Fruit fly (Drosophila melanogaster) whole organism, prepupa: ENCODE results near the gene CG31882.

Source experiments
- Blimp-1 ChIP-seq: fragments of 200-800 bp; sonication (Bioruptor generic); optimal IDR thresholded peaks from 3 replicates; lab custom pipeline; 2017; ENCODE audit warnings: missing biosample characterization, missing genetic modification characterization, mild to moderate bottlenecking, moderate library complexity, missing genetic modification reagents
- CG10631 ChIP-seq: fragments of 200-800 bp; sonication (Bioruptor generic); optimal IDR thresholded peaks from 2 replicates; lab custom pipeline; 2016; ENCODE audit warnings: missing biosample characterization, missing genetic modification characterization
- CG10669 ChIP-seq: fragments of 200-800 bp; sonication (Bioruptor generic); optimal IDR thresholded peaks from 3 replicates; lab custom pipeline; 2018; ENCODE audit warnings: missing biosample characterization, mild to moderate bottlenecking, missing genetic modification characterization, moderate library complexity
- CG11294 ChIP-seq: fragments of 200-800 bp; sonication (Bioruptor generic); IDR thresholded peaks from 2 replicates; pipeline ENCODE4 v1.3.6; 2022; ENCODE audit warnings: missing biosample characterization, missing genetic modification characterization
- CG1621 ChIP-seq: fragments of 200-800 bp; sonication (Bioruptor generic); optimal IDR thresholded peaks from 3 replicates; lab custom pipeline; 2018; ENCODE audit warnings: missing biosample characterization, mild to moderate bottlenecking, missing genetic modification characterization
- CG16779 ChIP-seq: fragments of 200-800 bp; sonication (Bioruptor generic); optimal IDR thresholded peaks from 3 replicates; lab custom pipeline; 2017; ENCODE audit warnings: missing biosample characterization, mild to moderate bottlenecking, missing genetic modification characterization
- CG3032 ChIP-seq: fragments of 200-800 bp; optimal IDR thresholded peaks from 2 replicates; lab custom pipeline; 2019; ENCODE audit warnings: missing biosample characterization, mild to moderate bottlenecking, missing genetic modification characterization, moderate library complexity
- CG31627 ChIP-seq: fragments of 200-800 bp; sonication (Bioruptor generic); optimal IDR thresholded peaks from 3 replicates; lab custom pipeline; 2016; ENCODE audit warnings: missing biosample characterization, missing genetic modification characterization
- CG32006 ChIP-seq: fragments of 200-800 bp; sonication (Bioruptor generic); optimal IDR thresholded peaks from 3 replicates; lab custom pipeline; 2017; ENCODE audit warnings: missing biosample characterization, mild to moderate bottlenecking, missing genetic modification characterization
- CG34406 ChIP-seq: fragments of 200-800 bp; sonication (Bioruptor generic); optimal IDR thresholded peaks from 3 replicates; lab custom pipeline; 2016; ENCODE audit warnings: missing biosample characterization, missing genetic modification characterization
- CG3919 ChIP-seq: fragments of 200-800 bp; sonication (Bioruptor generic); optimal IDR thresholded peaks from 3 replicates; lab custom pipeline; 2016; ENCODE audit warnings: missing biosample characterization, missing genetic modification characterization
- CG4318 ChIP-seq: fragments of 200-800 bp; sonication (Bioruptor generic); optimal IDR thresholded peaks from 3 replicates; lab custom pipeline; 2017; ENCODE audit warnings: missing biosample characterization, mild to moderate bottlenecking, missing genetic modification characterization
- CG6276 ChIP-seq: fragments of 200-800 bp; sonication (Bioruptor generic); optimal IDR thresholded peaks from 2 replicates; lab custom pipeline; 2017; ENCODE audit warnings: missing biosample characterization, mild to moderate bottlenecking, missing genetic modification characterization
- CG6792 ChIP-seq: fragments of 200-800 bp; sonication (Bioruptor generic); optimal IDR thresholded peaks from 3 replicates; lab custom pipeline; 2016; ENCODE audit warnings: missing biosample characterization, missing genetic modification characterization
- CG6808 ChIP-seq: fragments of 200-800 bp; sonication (Bioruptor generic); optimal IDR thresholded peaks from 3 replicates; lab custom pipeline; 2017; ENCODE audit warnings: missing biosample characterization, missing genetic modification characterization, mild to moderate bottlenecking, moderate library complexity, missing genetic modification reagents
- CG6854 ChIP-seq: fragments of 200-800 bp; sonication (Bioruptor generic); optimal IDR thresholded peaks from 2 replicates; lab custom pipeline; 2017; ENCODE audit warnings: missing biosample characterization, mild to moderate bottlenecking, missing genetic modification characterization
- CG7368 ChIP-seq: fragments of 200-800 bp; sonication (Bioruptor generic); optimal IDR thresholded peaks from 3 replicates; lab custom pipeline; 2016; ENCODE audit warnings: missing biosample characterization, missing genetic modification characterization
- CG8319 ChIP-seq: fragments of 200-800 bp; sonication (Bioruptor generic); optimal IDR thresholded peaks from 3 replicates; lab custom pipeline; 2016; ENCODE audit warnings: missing biosample characterization, missing genetic modification characterization
- CG8632 ChIP-seq: fragments of 200-800 bp; sonication (Bioruptor generic); optimal IDR thresholded peaks from 3 replicates; lab custom pipeline; 2016; ENCODE audit warnings: missing biosample characterization, missing genetic modification characterization
- CG9139 ChIP-seq: fragments of 200-800 bp; sonication (Bioruptor generic); optimal IDR thresholded peaks from 3 replicates; lab custom pipeline; 2017; ENCODE audit warnings: missing biosample characterization, mild to moderate bottlenecking, missing genetic modification characterization
- Eip75B ChIP-seq: fragments of 200-800 bp; sonication (Bioruptor generic); optimal IDR thresholded peaks from 3 replicates; lab custom pipeline; 2016; ENCODE audit warnings: missing biosample characterization, missing genetic modification characterization
- Eip93F ChIP-seq: fragments of 200-800 bp; sonication (Bioruptor generic); optimal IDR thresholded peaks from 2 replicates; lab custom pipeline; 2016; ENCODE audit warnings: missing biosample characterization, mild to moderate bottlenecking, missing genetic modification characterization
- Ets21C ChIP-seq: fragments of 200-800 bp; sonication (Bioruptor generic); optimal IDR thresholded peaks from 3 replicates; lab custom pipeline; 2016; ENCODE audit warnings: missing biosample characterization, missing genetic modification characterization
- Ets96B ChIP-seq: fragments of 200-800 bp; optimal IDR thresholded peaks from 2 replicates; lab custom pipeline; 2019; ENCODE audit warnings: missing biosample characterization, mild to moderate bottlenecking, missing genetic modification characterization, moderate library complexity
- Gug ChIP-seq: fragments of 200-800 bp; sonication (Bioruptor generic); IDR thresholded peaks from 2 replicates; pipeline ENCODE4 v1.3.6; 2022; ENCODE audit warnings: missing biosample characterization, missing genetic modification characterization
- Hr38 ChIP-seq: sonication (Bioruptor generic); optimal IDR thresholded peaks from 2 replicates; lab custom pipeline; 2016; ENCODE audit warnings: missing biosample characterization, missing genetic modification characterization
- Lpt ChIP-seq: fragments of 200-800 bp; sonication (Bioruptor generic); optimal IDR thresholded peaks from 3 replicates; lab custom pipeline; 2016; ENCODE audit warnings: missing biosample characterization, missing genetic modification characterization
- OdsH ChIP-seq: fragments of 200-800 bp; sonication (Bioruptor generic); optimal IDR thresholded peaks from 3 replicates; lab custom pipeline; 2016; ENCODE audit warnings: missing biosample characterization, missing genetic modification characterization
- Smox ChIP-seq: fragments of 200-800 bp; sonication (Bioruptor generic); optimal IDR thresholded peaks from 3 replicates; lab custom pipeline; 2016; ENCODE audit warnings: missing biosample characterization, missing genetic modification characterization
- acj6 ChIP-seq: fragments of 200-800 bp; sonication (Bioruptor generic); optimal IDR thresholded peaks from 3 replicates; lab custom pipeline; 2016; ENCODE audit warnings: missing biosample characterization, missing genetic modification characterization
- dac ChIP-seq: fragments of 200-800 bp; sonication (Bioruptor generic); optimal IDR thresholded peaks from 2 replicates; lab custom pipeline; 2017; ENCODE audit warnings: missing biosample characterization, mild to moderate bottlenecking, missing genetic modification characterization
- dsx ChIP-seq: fragments of 200-800 bp; optimal IDR thresholded peaks from 3 replicates; lab custom pipeline; 2019; ENCODE audit warnings: missing biosample characterization, mild to moderate bottlenecking, missing genetic modification characterization, moderate library complexity; ENCODE audit not compliant: poor library complexity, severe bottlenecking
- eg ChIP-seq: fragments of 200-800 bp; sonication (Bioruptor generic); IDR thresholded peaks from 3 replicates; pipeline ENCODE4 v1.3.6; 2022; ENCODE audit warnings: missing biosample characterization, missing genetic modification characterization
- esn ChIP-seq: fragments of 200-800 bp; sonication (Bioruptor generic); optimal IDR thresholded peaks from 2 replicates; lab custom pipeline; 2016; ENCODE audit warnings: missing biosample characterization, mild to moderate bottlenecking, missing genetic modification characterization, moderate library complexity
- fd59A ChIP-seq: fragments of 200-800 bp; sonication (Bioruptor generic); optimal IDR thresholded peaks from 2 replicates; lab custom pipeline; 2017; ENCODE audit warnings: missing biosample characterization, mild to moderate bottlenecking, missing genetic modification characterization, missing genetic modification reagents
- fd85E ChIP-seq: fragments of 200-800 bp; sonication (Bioruptor generic); optimal IDR thresholded peaks from 3 replicates; lab custom pipeline; 2016; ENCODE audit warnings: missing biosample characterization, missing genetic modification characterization
- lz ChIP-seq: fragments of 200-800 bp; sonication (Bioruptor generic); optimal IDR thresholded peaks from 3 replicates; lab custom pipeline; 2016; ENCODE audit warnings: missing biosample characterization, missing genetic modification characterization
- net ChIP-seq: fragments of 200-800 bp; sonication (Bioruptor generic); optimal IDR thresholded peaks from 3 replicates; lab custom pipeline; 2016; ENCODE audit warnings: missing biosample characterization, missing genetic modification characterization
- pdm3 ChIP-seq: fragments of 200-800 bp; sonication (Bioruptor generic); optimal IDR thresholded peaks from 3 replicates; lab custom pipeline; 2016; ENCODE audit warnings: missing biosample characterization, missing genetic modification characterization
- ss ChIP-seq, 2 experiments: fragments of 200-800 bp; sonication (Bioruptor generic); optimal IDR thresholded peaks; 2 replicates in 1 of 2; 3 replicates in 1 of 2; lab custom pipeline; 2017 to 2018; ENCODE audit warnings: mild to moderate bottlenecking in 2 of 2, missing biosample characterization in 2 of 2, missing genetic modification characterization in 2 of 2, moderate library complexity in 1 of 2
- svp ChIP-seq: fragments of 200-800 bp; sonication (Bioruptor generic); peaks from one replicate; lab custom pipeline; 2016; ENCODE audit warnings: missing biosample characterization, missing genetic modification characterization
- vri ChIP-seq: fragments of 200-800 bp; sonication (Bioruptor generic); optimal IDR thresholded peaks from 3 replicates; lab custom pipeline; 2016; ENCODE audit warnings: missing biosample characterization, mild to moderate bottlenecking, missing genetic modification characterization

Gene CG31882

dm6 chr2L:9602103-9602502 is 23.0 kb downstream of the CG31882 start:
- TF ChIP-seq Hr38 (GFP tag; lab: Kevin White, UChicago) (no peak), Lpt (GFP tag; lab: Kevin White, UChicago) (no peak), eg (GFP tag; lab: Robert Waterston, UW) (no peak), Eip93F (GFP tag; lab: Kevin White, UChicago) (no peak), dsx (GFP tag; lab: Kevin White, UChicago) (no peak), CG16779 (tag; lab: Kevin White, UChicago) (no peak), CG1621 (no peak), acj6 (GFP tag; lab: Kevin White, UChicago) (no peak), CG8632 (GFP tag; lab: Kevin White, UChicago) (no peak), vri (GFP tag; lab: Kevin White, UChicago) (no peak), Smox (GFP tag; lab: Kevin White, UChicago) (no peak), CG6854 (GFP tag; lab: Kevin White, UChicago) (no peak), fd85E (no peak), CG9139 (GFP tag; lab: Kevin White, UChicago) (no peak), CG7368 (no peak), CG10669 (GFP tag; lab: Kevin White, UChicago) (no peak), CG10631 (GFP tag; lab: Kevin White, UChicago) (no peak), net (GFP tag; lab: Kevin White, UChicago) (no peak), Ets96B (tag; lab: Kevin White, UChicago) (no peak)

dm6 chr2L:9601220-9601619 is 23.9 kb downstream of the CG31882 start:
- no peak for TF ChIP-seq dac (GFP tag; lab: Kevin White, UChicago)
- TF ChIP-seq CG4318 (GFP tag; lab: Kevin White, UChicago) = no peak
- TF ChIP-seq CG11294 (GFP tag; lab: Robert Waterston, UW) = no peak
- TF ChIP-seq lz (GFP tag; lab: Kevin White, UChicago) = no peak
- TF ChIP-seq CG6276 (GFP tag; lab: Kevin White, UChicago) = no peak
- no peak for TF ChIP-seq acj6 (GFP tag; lab: Kevin White, UChicago)
- TF ChIP-seq Hr38 (GFP tag; lab: Kevin White, UChicago) = no peak
- no peak for TF ChIP-seq CG34406
- no peak for TF ChIP-seq Eip75B (GFP tag; lab: Kevin White, UChicago)
- TF ChIP-seq pdm3 (GFP tag; lab: Kevin White, UChicago) = no peak
- no peak for TF ChIP-seq CG8319
- no peak for TF ChIP-seq CG10669 (GFP tag; lab: Kevin White, UChicago)
- no peak for TF ChIP-seq CG32006 (GFP tag; lab: Kevin White, UChicago)
- no peak for TF ChIP-seq net (GFP tag; lab: Kevin White, UChicago)
- TF ChIP-seq CG3919 (GFP tag; lab: Kevin White, UChicago) = no peak
- no peak for TF ChIP-seq CG6792 (GFP tag; lab: Kevin White, UChicago)
- TF ChIP-seq, all 60 proteins: peak for 0

- TF ChIP-seq CG3032 (tag; lab: Kevin White, UChicago) = no peak
- no peak for TF ChIP-seq fd85E
- no peak for TF ChIP-seq CG6854 (GFP tag; lab: Kevin White, UChicago)
- TF ChIP-seq Gug = no peak
- no peak for TF ChIP-seq fd59A (GFP tag; lab: Kevin White, UChicago)
- no peak for TF ChIP-seq svp
- no peak for TF ChIP-seq Blimp-1 (GFP tag; lab: Kevin White, UChicago)
- no peak for TF ChIP-seq dac (GFP tag; lab: Kevin White, UChicago)
- no peak for TF ChIP-seq eg (GFP tag; lab: Robert Waterston, UW)
- no peak for TF ChIP-seq Ets21C (GFP tag; lab: Kevin White, UChicago)
- TF ChIP-seq dsx (GFP tag; lab: Kevin White, UChicago) = no peak
- TF ChIP-seq CG6808 (GFP tag; lab: Kevin White, UChicago) = no peak
- no peak for TF ChIP-seq ss (GFP tag; optimal IDR thresholded peaks at IDR 0.05; lab: Kevin White, UChicago)
- no peak for TF ChIP-seq CG3919 (GFP tag; lab: Kevin White, UChicago)
- TF ChIP-seq CG7368 = no peak
- no peak for TF ChIP-seq esn (GFP tag; lab: Kevin White, UChicago)
- no peak for TF ChIP-seq OdsH
- no peak for TF ChIP-seq Eip93F (GFP tag; lab: Kevin White, UChicago)
- TF ChIP-seq CG31627 = no peak
- no peak for TF ChIP-seq CG34406
- TF ChIP-seq, all 60 proteins: peak for 0
Measured at dm6 chr2L:9600772-9601171, 24.3 kb downstream of the CG31882 start, which contains the start of gene CG4382. Gene CG4382, minus strand, starts transcription at chr2L:9600872.
